Worm (Caenorhabditis elegans): ENCODE data around the gene C04F5.2.

The C04F5.2 gene

ce11 chrV:5097035-5097434 lies at the start of gene C04F5.2:
Gene C04F5.2 (minus strand): TSS chrV:5097135.
- TF ChIP-seq unc-62 (GFP tag; optimal IDR thresholded peaks at IDR 0.05), result no peak

ce11 chrV:5146394-5146793 lies 49.5 kb upstream of the C04F5.2 start, which contains the start of gene F14F9.6:
Gene F14F9.6 (minus strand): TSS chrV:5146494.
- TF ChIP-seq unc-62 (GFP tag; optimal IDR thresholded peaks at IDR 0.05), result no peak

- no peak for TF ChIP-seq unc-62 (GFP tag; optimal IDR thresholded peaks at IDR 0.05)
These were observed 47.6 kb upstream of the C04F5.2 start, which contains the start of gene F14F9.2 for ce11 chrV:5144541-5144940. Gene F14F9.2 (plus strand): TSS chrV:5144841.

ce11 chrV:5143785-5144184 lies 46.9 kb upstream of the C04F5.2 start, which contains the start of gene srh-129:
Gene srh-129 (minus strand): TSS chrV:5143885.
- no peak for TF ChIP-seq unc-62 (GFP tag; optimal IDR thresholded peaks at IDR 0.05)

- no peak for TF ChIP-seq unc-62 (GFP tag; optimal IDR thresholded peaks at IDR 0.05)
These were observed 41.0 kb upstream of the C04F5.2 start, which contains the start of gene F14F9.3 for ce11 chrV:5137919-5138318. Gene F14F9.3 (plus strand): TSS chrV:5138219.

ce11 chrV:5132441-5132840 lies 35.5 kb upstream of the C04F5.2 start, which contains the start of gene F14F9.4:
Gene F14F9.4 (plus strand): TSS chrV:5132741.
- TF ChIP-seq unc-62 (GFP tag; optimal IDR thresholded peaks at IDR 0.05), result no peak

ce11 chrV:5131380-5131779 lies 34.4 kb upstream of the C04F5.2 start:
- TF ChIP-seq unc-62 (GFP tag; optimal IDR thresholded peaks at IDR 0.05), result no peak

- TF ChIP-seq unc-62 (GFP tag; optimal IDR thresholded peaks at IDR 0.05), result no peak
These were observed 33.1 kb upstream of the C04F5.2 start, which contains the start of gene F14F9.8 for ce11 chrV:5130018-5130417. Gene F14F9.8 (plus strand): TSS chrV:5130318.

ce11 chrV:5126793-5127192 lies 29.9 kb upstream of the C04F5.2 start, which contains the start of gene F14F9.5:
Gene F14F9.5 (plus strand): TSS chrV:5127093.
- TF ChIP-seq unc-62 (GFP tag; optimal IDR thresholded peaks at IDR 0.05), result no peak

- no peak for TF ChIP-seq unc-62 (GFP tag; optimal IDR thresholded peaks at IDR 0.05)
These were observed 22.7 kb upstream of the C04F5.2 start, which contains the start of gene sid-1 for ce11 chrV:5119679-5120078. Gene sid-1 (plus strand): TSS chrV:5119970.

- no peak for TF ChIP-seq unc-62 (GFP tag; optimal IDR thresholded peaks at IDR 0.05)
These were observed 22.2 kb upstream of the C04F5.2 start, which contains the start of gene C04F5.9 for ce11 chrV:5119109-5119508. Gene C04F5.9 (minus strand): TSS chrV:5119209.

ce11 chrV:5113654-5114053 lies 16.7 kb upstream of the C04F5.2 start, which contains the start of gene C04F5.8:
Gene C04F5.8 (minus strand): TSS chrV:5113754.
- TF ChIP-seq unc-62 (GFP tag; optimal IDR thresholded peaks at IDR 0.05), result no peak

ce11 chrV:5110684-5111083 lies 13.7 kb upstream of the C04F5.2 start, which contains the start of gene ugt-63:
Gene ugt-63 (minus strand): TSS chrV:5110772.
- no peak for TF ChIP-seq unc-62 (GFP tag; optimal IDR thresholded peaks at IDR 0.05)

- TF ChIP-seq unc-62 (GFP tag; optimal IDR thresholded peaks at IDR 0.05), result no peak
These were observed 10.9 kb upstream of the C04F5.2 start, which contains the start of gene srab-3 for ce11 chrV:5107816-5108215. Gene srab-3 (minus strand): TSS chrV:5107916.

ce11 chrV:5104934-5105333 lies 8.0 kb upstream of the C04F5.2 start, which contains the start of gene srab-2:
Gene srab-2 (minus strand): TSS chrV:5105034.
- TF ChIP-seq unc-62 (GFP tag; optimal IDR thresholded peaks at IDR 0.05), result no peak

- no peak for TF ChIP-seq unc-62 (GFP tag; optimal IDR thresholded peaks at IDR 0.05)
These were observed 5.1 kb upstream of the C04F5.2 start, which contains the start of gene srab-1 for ce11 chrV:5102017-5102416. Gene srab-1 (minus strand): TSS chrV:5102117.

- TF ChIP-seq unc-62 (GFP tag; optimal IDR thresholded peaks at IDR 0.05), result no peak
These were observed 2.0 kb upstream of the C04F5.2 start, which contains the start of gene unc-46 for ce11 chrV:5098925-5099324. Gene unc-46 (minus strand): TSS chrV:5099025.

Data from whole organism, dauer.